Fruit fly (Drosophila melanogaster): Measurements from ENCODE around the gene Atac1.

dm6 chr2L:6948540-6948942 lies 11.6 kb downstream of the Atac1 start, which contains the start of gene ihog:
- TF ChIP-seq CG2120 (GFP tag; optimal IDR thresholded peaks at IDR 0.05): no peak
- TF ChIP-seq CG16779 (GFP tag; IDR thresholded peaks at IDR 0.05): no peak
- peak; percentile 19 for TF ChIP-seq nerfin-1 (tag; optimal IDR thresholded peaks at IDR 0.05)
- no peak for TF ChIP-seq wek (GFP tag; optimal IDR thresholded peaks at IDR 0.05)
- TF ChIP-seq wdn (GFP tag; IDR thresholded peaks at IDR 0.05): no peak
- TF ChIP-seq CG10147 (GFP tag; optimal IDR thresholded peaks at IDR 0.05): no peak
- TF ChIP-seq GATAe (GFP tag; conservative IDR thresholded peaks at IDR 0.05): no peak
- peak; percentile 45 for TF ChIP-seq nerfin-2 (GFP tag; IDR thresholded peaks at IDR 0.05; ENCODE audit: partially characterized antibody)
- no peak for TF ChIP-seq CG1024 (GFP tag; IDR thresholded peaks at IDR 0.05)
- TF ChIP-seq pho (GFP tag; optimal IDR thresholded peaks at IDR 0.05): no peak
- peak; percentile 4 for TF ChIP-seq CG6254 (GFP tag; optimal IDR thresholded peaks at IDR 0.05)
- TF ChIP-seq CG2678 (tag; optimal IDR thresholded peaks at IDR 0.05): no peak
